Worm (Caenorhabditis elegans) whole organism, L2 larva: ENCODE data around the gene moc-5.

Experiments used
- F13H6.1 ChIP-seq: sonication (generic microtip); optimal IDR thresholded peaks from 2 replicates; lab custom pipeline; 2016; ENCODE audit warnings: missing genetic modification characterization, missing compliant biosample characterization
- nhr-25 ChIP-seq: fragments of 150-350 bp; sonication (generic microtip); optimal IDR thresholded peaks from 3 replicates; lab custom pipeline; 2014; ENCODE audit warnings: missing biosample characterization, missing genetic modification characterization
- unc-39 ChIP-seq: fragments of 150-350 bp; optimal IDR thresholded peaks from 2 replicates; lab custom pipeline; 2014; ENCODE audit warnings: missing biosample characterization, missing genetic modification characterization
- unc-62 ChIP-seq: fragments of 150-350 bp; optimal IDR thresholded peaks from 2 replicates; lab custom pipeline; 2014; ENCODE audit warnings: missing biosample characterization, missing genetic modification reagents, missing genetic modification characterization

- TF ChIP-seq unc-39 (tag; lab: Kevin White, UChicago) (no peak), unc-62 (GFP tag; lab: Kevin White, UChicago) (no peak), nhr-25 (tag; lab: Kevin White, UChicago) (no peak), F13H6.1 (tag; lab: Kevin White, UChicago) (no peak)
These were observed 36.4 kb downstream of the moc-5 start, which contains the start of gene C07B5.4 for ce11 chrX:9529360-9529759.
